Worm (Caenorhabditis elegans) whole organism, L4 larva: ENCODE data around the gene gei-15.

ENCODE experiments used
- F44E2.7 ChIP-seq: fragments of 200-800 bp; sonication (Bioruptor generic); IDR thresholded peaks from 2 replicates; pipeline ENCODE4 v2.1.2; 2022; ENCODE audit warnings: missing genetic modification characterization, missing compliant biosample characterization
- F49E8.2 ChIP-seq: sonication (generic microtip); optimal IDR thresholded peaks from 2 replicates; lab custom pipeline; 2016; ENCODE audit warnings: missing compliant biosample characterization, mild to moderate bottlenecking, missing genetic modification characterization, borderline replicate concordance
- R02D3.7 ChIP-seq: fragments of 150-350 bp; sonication (generic microtip); optimal IDR thresholded peaks from 3 replicates; lab custom pipeline; 2014; ENCODE audit warnings: missing biosample characterization, missing genetic modification characterization
- T20F7.1 ChIP-seq: fragments of 200-800 bp; sonication (Bioruptor generic); optimal IDR thresholded peaks from 2 replicates; lab custom pipeline; 2018; ENCODE audit warnings: mild to moderate bottlenecking, missing genetic modification characterization, missing compliant biosample characterization
- T26A8.4 ChIP-seq: fragments of 200-800 bp; sonication (Bioruptor generic); IDR thresholded peaks from 2 replicates; pipeline ENCODE4 v1.3.6; 2022; ENCODE audit warnings: missing genetic modification characterization, missing compliant biosample characterization
- Y48G9A.11 ChIP-seq: fragments of 200-800 bp; sonication (Bioruptor generic); IDR thresholded peaks from 2 replicates; pipeline ENCODE4 v1.3.6; 2022; ENCODE audit warnings: missing genetic modification reagents, missing genetic modification characterization, missing compliant biosample characterization
- Y75B8A.6 ChIP-seq: fragments of 200-800 bp; sonication (Bioruptor generic); IDR thresholded peaks from 2 replicates; pipeline ENCODE4 v1.3.6; 2022; ENCODE audit warnings: missing genetic modification reagents, missing genetic modification characterization, missing compliant biosample characterization
- ZK337.2 ChIP-seq: fragments of 200-800 bp; sonication (Bioruptor generic); IDR thresholded peaks from 2 replicates; pipeline ENCODE4 v1.3.6; 2022; ENCODE audit warnings: missing genetic modification reagents, missing genetic modification characterization, missing compliant biosample characterization
- ZK546.5 ChIP-seq, 2 experiments: sonication (generic microtip); optimal IDR thresholded peaks; 2 replicates each; lab custom pipeline; 2017; ENCODE audit warnings: missing biosample characterization in 2 of 2, missing genetic modification characterization in 2 of 2
- aha-1 ChIP-seq: fragments of 150-350 bp; peaks from one replicate; lab custom pipeline; 2014; ENCODE audit warnings: missing biosample characterization, missing genetic modification characterization
- ceh-28 ChIP-seq: fragments of 150-350 bp; optimal IDR thresholded peaks from 2 replicates; lab custom pipeline; 2014; ENCODE audit warnings: missing biosample characterization, missing genetic modification reagents, missing genetic modification characterization
- ceh-32 ChIP-seq: sonication (generic microtip); optimal IDR thresholded peaks from 2 replicates; lab custom pipeline; 2016; ENCODE audit warnings: mild to moderate bottlenecking, missing genetic modification characterization, missing compliant biosample characterization; ENCODE audit not compliant: poor library complexity
- ceh-62 ChIP-seq: sonication (generic microtip); optimal IDR thresholded peaks from 2 replicates; lab custom pipeline; 2017; ENCODE audit warnings: missing biosample characterization, missing genetic modification characterization
- ceh-82 ChIP-seq: sonication (generic microtip); optimal IDR thresholded peaks from 2 replicates; lab custom pipeline; 2017; ENCODE audit warnings: missing biosample characterization, missing genetic modification characterization
- cey-2 ChIP-seq: sonication (generic microtip); optimal IDR thresholded peaks from 3 replicates; lab custom pipeline; 2017; ENCODE audit warnings: missing genetic modification characterization, mild to moderate bottlenecking, missing compliant biosample characterization, antibody characterized with exemption, borderline replicate concordance; ENCODE audit not compliant: insufficient read depth
- daf-16 ChIP-seq, 3 experiments: sonication (generic microtip); optimal IDR thresholded peaks; 2 replicates each; lab custom pipeline; 2016 to 2017; ENCODE audit warnings: missing genetic modification characterization in 3 of 3, missing genetic modification reagents in 3 of 3, mild to moderate bottlenecking in 2 of 3, missing compliant biosample characterization in 2 of 3, missing biosample characterization in 1 of 3, moderate library complexity in 1 of 3
- dmd-8 ChIP-seq: fragments of 200-800 bp; sonication (Bioruptor generic); IDR thresholded peaks from 2 replicates; pipeline ENCODE4 v1.3.6; 2022; ENCODE audit warnings: missing genetic modification characterization, missing compliant biosample characterization
- duxl-1 ChIP-seq: sonication (generic microtip); optimal IDR thresholded peaks from 2 replicates; lab custom pipeline; 2016; ENCODE audit warnings: mild to moderate bottlenecking, missing genetic modification characterization, moderate library complexity, missing compliant biosample characterization; ENCODE audit not compliant: poor library complexity
- dve-1 ChIP-seq: sonication (generic microtip); optimal IDR thresholded peaks from 2 replicates; lab custom pipeline; 2017; ENCODE audit warnings: antibody characterized with exemption, mild to moderate bottlenecking, missing genetic modification characterization, missing compliant biosample characterization; ENCODE audit not compliant: insufficient read depth
- egl-43 ChIP-seq: fragments of 200-800 bp; sonication (Bioruptor generic); IDR thresholded peaks from 2 replicates; pipeline ENCODE4 v1.3.6; 2022; ENCODE audit warnings: missing genetic modification reagents, missing genetic modification characterization, missing compliant biosample characterization
- jun-1 ChIP-seq: fragments of 150-350 bp; optimal IDR thresholded peaks from 2 replicates; lab custom pipeline; 2014; ENCODE audit warnings: missing biosample characterization, missing genetic modification reagents, missing genetic modification characterization
- lin-13 ChIP-seq: fragments of 150-350 bp; optimal IDR thresholded peaks from 2 replicates; lab custom pipeline; 2014; ENCODE audit warnings: missing biosample characterization, missing genetic modification reagents, missing genetic modification characterization
- lin-39 ChIP-seq: fragments of 150-350 bp; optimal IDR thresholded peaks from 2 replicates; lab custom pipeline; 2014; ENCODE audit warnings: missing biosample characterization, missing genetic modification reagents, missing genetic modification characterization
- lsy-2 ChIP-seq, 2 experiments: fragments of 150-350 bp in 1 of 2; sonication (generic microtip) in 1 of 2; optimal IDR thresholded peaks; 2 replicates each; lab custom pipeline; 2014 to 2017; ENCODE audit warnings: missing biosample characterization in 2 of 2, missing genetic modification characterization in 2 of 2
- madf-5 ChIP-seq, 2 experiments: fragments of 200-800 bp; sonication (Bioruptor generic); IDR thresholded peaks; 2 replicates each; pipeline ENCODE4 v1.3.6; 2022; ENCODE audit warnings: missing compliant biosample characterization in 2 of 2, missing genetic modification characterization in 2 of 2
- mdl-1 ChIP-seq, 2 experiments: fragments of 150-350 bp in 1 of 2; sonication (generic microtip) in 1 of 2; optimal IDR thresholded peaks; 2 replicates each; lab custom pipeline; 2014 to 2017; ENCODE audit warnings: missing biosample characterization in 2 of 2, missing genetic modification characterization in 2 of 2
- mdt-29 ChIP-seq: fragments of 200-800 bp; sonication (Bioruptor generic); IDR thresholded peaks from 2 replicates; pipeline ENCODE4 v1.3.6; 2022; ENCODE audit warnings: missing genetic modification reagents, missing genetic modification characterization, missing compliant biosample characterization
- mes-2 ChIP-seq: sonication (generic microtip); optimal IDR thresholded peaks from 2 replicates; lab custom pipeline; 2016; ENCODE audit warnings: missing genotype, mild to moderate bottlenecking, missing genetic modification characterization, missing compliant biosample characterization; ENCODE audit not compliant: poor library complexity, severe bottlenecking
- mxl-3 ChIP-seq: fragments of 200-800 bp; sonication (Bioruptor generic); optimal IDR thresholded peaks from 2 replicates; lab custom pipeline; 2018; ENCODE audit warnings: mild to moderate bottlenecking, missing genetic modification characterization, missing compliant biosample characterization
- nhr-102 ChIP-seq: sonication (generic microtip); optimal IDR thresholded peaks from 2 replicates; lab custom pipeline; 2016; ENCODE audit warnings: mild to moderate bottlenecking, missing genetic modification characterization, moderate library complexity, missing compliant biosample characterization
- nhr-11 ChIP-seq: fragments of 150-350 bp; optimal IDR thresholded peaks from 2 replicates; lab custom pipeline; 2014; ENCODE audit warnings: missing biosample characterization, missing genetic modification characterization
- nhr-111 ChIP-seq: fragments of 200-800 bp; sonication (Bioruptor generic); optimal IDR thresholded peaks from 2 replicates; lab custom pipeline; 2018; ENCODE audit warnings: mild to moderate bottlenecking, missing genetic modification characterization, missing compliant biosample characterization
- nhr-28 ChIP-seq: fragments of 150-350 bp; optimal IDR thresholded peaks from 2 replicates; lab custom pipeline; 2014; ENCODE audit warnings: missing biosample characterization, missing genetic modification characterization
- nhr-6 ChIP-seq: fragments of 150-350 bp; optimal IDR thresholded peaks from 2 replicates; lab custom pipeline; 2014; ENCODE audit warnings: missing biosample characterization, missing genetic modification characterization
- nhr-77 ChIP-seq: fragments of 150-350 bp; optimal IDR thresholded peaks from 2 replicates; lab custom pipeline; 2014; ENCODE audit warnings: missing biosample characterization, missing genetic modification characterization
- pha-4 ChIP-seq, 2 experiments: fragments of 150-350 bp in 1 of 2; fragments of 200-800 bp in 1 of 2; sonication (Bioruptor generic) in 1 of 2; IDR thresholded peaks in 1 of 2; optimal IDR thresholded peaks in 1 of 2; 2 replicates each; pipeline versions ENCODE4 v1.3.6 to Lab custom; 2014 to 2022; ENCODE audit warnings: missing genetic modification characterization in 2 of 2, missing genetic modification reagents in 2 of 2, missing biosample characterization in 1 of 2, missing compliant biosample characterization in 1 of 2
- php-3 ChIP-seq: fragments of 200-800 bp; sonication (Bioruptor generic); IDR thresholded peaks from 2 replicates; pipeline ENCODE4 v1.3.6; 2022; ENCODE audit warnings: missing genetic modification reagents, missing genetic modification characterization, missing compliant biosample characterization
- sdz-12 ChIP-seq: fragments of 200-800 bp; sonication (Bioruptor generic); optimal IDR thresholded peaks from 2 replicates; lab custom pipeline; 2018; ENCODE audit warnings: mild to moderate bottlenecking, missing genetic modification characterization, missing compliant biosample characterization
- skn-1 ChIP-seq: fragments of 150-350 bp; optimal IDR thresholded peaks from 2 replicates; lab custom pipeline; 2014; ENCODE audit warnings: missing biosample characterization, missing genetic modification characterization
- snpc-1.2 ChIP-seq: fragments of 200-800 bp; sonication (Bioruptor generic); IDR thresholded peaks from 2 replicates; pipeline ENCODE4 v1.3.6; 2022; ENCODE audit warnings: missing genetic modification reagents, missing genetic modification characterization, missing compliant biosample characterization
- snpc-4 ChIP-seq: fragments of 150-350 bp; optimal IDR thresholded peaks from 2 replicates; lab custom pipeline; 2014; ENCODE audit warnings: missing biosample characterization, missing genetic modification characterization
- spr-1 ChIP-seq: sonication (generic microtip); optimal IDR thresholded peaks from 2 replicates; lab custom pipeline; 2016; ENCODE audit warnings: mild to moderate bottlenecking, missing genetic modification characterization, missing compliant biosample characterization
- spr-3 ChIP-seq: fragments of 200-800 bp; sonication (Bioruptor generic); optimal IDR thresholded peaks from 2 replicates; lab custom pipeline; 2018; ENCODE audit warnings: mild to moderate bottlenecking, missing genetic modification characterization, missing compliant biosample characterization
- tag-97 ChIP-seq: fragments of 200-800 bp; sonication (Bioruptor generic); IDR thresholded peaks from 2 replicates; pipeline ENCODE4 v1.3.6; 2022; ENCODE audit warnings: missing genetic modification characterization, missing compliant biosample characterization
- tra-1 ChIP-seq: fragments of 200-800 bp; sonication (Bioruptor generic); IDR thresholded peaks from 2 replicates; pipeline ENCODE4 v1.3.6; 2022; ENCODE audit warnings: missing genetic modification reagents, missing genetic modification characterization, missing compliant biosample characterization
- unc-130 ChIP-seq: sonication (generic microtip); optimal IDR thresholded peaks from 2 replicates; lab custom pipeline; 2016; ENCODE audit warnings: missing genetic modification reagents, missing genetic modification characterization, missing compliant biosample characterization
- unc-62 ChIP-seq, 3 experiments: fragments of 150-350 bp in 1 of 3; sonication (generic microtip); optimal IDR thresholded peaks in 2 of 3; peaks in 1 of 3; 1 replicate in 1 of 3; 2 replicates in 2 of 3; lab custom pipeline; 2014 to 2017; ENCODE audit warnings: missing biosample characterization in 3 of 3, missing genetic modification characterization in 3 of 3, missing genetic modification reagents in 3 of 3, missing genotype in 1 of 3
- zag-1 ChIP-seq: fragments of 150-350 bp; optimal IDR thresholded peaks from 2 replicates; lab custom pipeline; 2014; ENCODE audit warnings: missing biosample characterization, missing genetic modification characterization
- zip-11 ChIP-seq: fragments of 200-800 bp; sonication (Bioruptor generic); IDR thresholded peaks from 2 replicates; pipeline ENCODE4 v1.3.6; 2022; ENCODE audit warnings: missing genetic modification characterization, missing compliant biosample characterization
- ztf-11 ChIP-seq: fragments of 150-350 bp; optimal IDR thresholded peaks from 2 replicates; lab custom pipeline; 2014; ENCODE audit warnings: missing biosample characterization, missing genetic modification characterization

The gei-15 gene

DNA sequence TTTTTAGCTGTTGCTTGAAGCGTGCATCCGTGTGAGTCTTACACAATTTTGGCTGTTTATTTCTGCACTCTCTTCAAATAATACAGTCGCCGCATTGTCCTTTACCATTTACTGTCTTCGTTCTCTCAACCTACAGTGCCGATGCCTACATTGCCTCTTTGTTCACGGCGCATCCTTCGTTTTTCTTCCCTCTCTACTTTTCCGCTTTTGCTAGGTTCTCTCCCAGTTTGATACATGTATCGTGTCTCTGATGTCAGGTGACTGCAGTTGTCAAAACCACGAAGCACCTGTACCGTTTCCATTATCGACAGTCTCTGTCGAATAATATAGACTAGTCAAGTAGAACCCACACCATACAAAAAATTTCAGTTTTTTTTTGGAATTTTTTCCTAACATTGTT is 14.4 kb downstream of the gei-15 start (continued):
- TF ChIP-seq ceh-32 (tag; lab: Kevin White, UChicago) (no peak), lin-13 (GFP tag; lab: Kevin White, UChicago) (no peak), egl-43 (GFP tag; lab: Robert Waterston, UW) (no peak), ZK546.5 (tag; optimal IDR thresholded peaks at IDR 0.05; lab: Kevin White, UChicago) (no peak), mes-2 (tag; lab: Kevin White, UChicago) (peak; percentile 50), dmd-8 (GFP tag; lab: Robert Waterston, UW) (no peak), Y75B8A.6 (no peak), lin-39 (tag; lab: Kevin White, UChicago) (no peak), unc-62 (GFP tag; optimal IDR thresholded peaks at IDR 0.05 in 1 of 2; lab: Kevin White, UChicago) (no peak), unc-62 (tag; optimal IDR thresholded peaks at IDR 0.05; lab: Kevin White, UChicago) (no peak), spr-1 (tag; lab: Kevin White, UChicago) (no peak), ceh-28 (no peak), tag-97 (GFP tag; lab: Robert Waterston, UW) (no peak), mdt-29 (GFP tag; lab: Robert Waterston, UW) (no peak), mxl-3 (GFP tag; lab: Kevin White, UChicago) (peak; percentile 60), cey-2 (tag; lab: Kevin White, UChicago) (no peak), snpc-1.2 (GFP tag; lab: Robert Waterston, UW) (no peak), nhr-6 (tag; lab: Kevin White, UChicago) (no peak), T26A8.4 (GFP tag; lab: Robert Waterston, UW) (no peak), unc-130 (GFP tag; lab: Kevin White, UChicago) (no peak), F44E2.7 (GFP tag; lab: Robert Waterston, UW) (no peak), spr-3 (GFP tag; lab: Kevin White, UChicago) (no peak), Y48G9A.11 (GFP tag; lab: Robert Waterston, UW) (no peak), T20F7.1 (peak; percentile 43), aha-1 (tag; lab: Kevin White, UChicago) (peak; percentile 52), nhr-28 (tag; lab: Kevin White, UChicago) (peak; percentile 80), php-3 (GFP tag; lab: Robert Waterston, UW) (no peak), skn-1 (tag; lab: Kevin White, UChicago) (no peak), mdl-1 (tag; optimal IDR thresholded peaks at IDR 0.05; lab: Kevin White, UChicago) (peak in 1 of 2 experiments; percentile 31), R02D3.7 (no peak), ceh-82 (tag; lab: Kevin White, UChicago) (no peak), nhr-111 (GFP tag; lab: Kevin White, UChicago) (no peak), pha-4 (GFP tag; IDR thresholded peaks at IDR 0.05; lab: Robert Waterston, UW) (peak; percentile 14; the same call in 1 of the 2 replicates), pha-4 (tag; optimal IDR thresholded peaks at IDR 0.05; lab: Kevin White, UChicago) (no peak), ztf-11 (no peak), F49E8.2 (no peak), nhr-11 (tag; lab: Kevin White, UChicago) (no peak), duxl-1 (tag; lab: Kevin White, UChicago) (no peak), daf-16 (GFP tag; optimal IDR thresholded peaks at IDR 0.05; lab: Kevin White, UChicago) (no peak), daf-16 (tag; optimal IDR thresholded peaks at IDR 0.05; lab: Kevin White, UChicago) (peak; percentile 31), madf-5 (GFP tag; IDR thresholded peaks at IDR 0.05; lab: Robert Waterston, UW) (no peak), nhr-102 (no peak), lsy-2 (tag; optimal IDR thresholded peaks at IDR 0.05; lab: Kevin White, UChicago) (no peak), snpc-4 (no peak), zag-1 (tag; lab: Kevin White, UChicago) (no peak), tra-1 (GFP tag; lab: Robert Waterston, UW) (no peak), jun-1 (tag; lab: Kevin White, UChicago) (peak; percentile 19), ceh-62 (tag; lab: Kevin White, UChicago) (no peak), sdz-12 (GFP tag; lab: Kevin White, UChicago) (no peak), ZK337.2 (no peak), dve-1 (tag; lab: Kevin White, UChicago) (peak; percentile 69), zip-11 (GFP tag; lab: Robert Waterston, UW) (no peak), nhr-77 (tag; lab: Kevin White, UChicago) (no peak)
